Worm (Caenorhabditis elegans): ENCODE results near the gene clec-32.

clec-32 gene

DNA sequence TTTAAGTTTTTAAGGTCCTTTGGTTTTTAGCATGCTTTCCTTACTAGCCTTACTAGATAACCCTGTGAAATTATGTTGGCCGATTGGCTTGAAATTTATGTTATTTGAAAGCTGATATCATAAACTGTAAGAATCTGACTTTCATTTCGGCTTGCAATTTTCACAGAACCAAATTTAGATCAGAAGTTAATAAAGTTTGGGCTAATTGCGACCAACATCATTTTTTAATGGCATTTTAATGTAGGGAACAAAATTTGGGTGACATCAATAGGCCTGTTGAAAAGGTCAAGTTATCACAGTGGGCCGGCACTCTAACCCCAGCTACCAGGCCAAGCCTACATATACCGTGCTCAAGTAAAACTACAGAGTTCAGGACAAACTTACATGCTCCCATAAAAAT lies 30.3 kb downstream of the clec-32 start:
- no peak for TF ChIP-seq egl-43 (GFP tag; IDR thresholded peaks at IDR 0.05)
- no peak for TF ChIP-seq lin-13 (GFP tag; optimal IDR thresholded peaks at IDR 0.05)
- TF ChIP-seq ctbp-1 (GFP tag; IDR thresholded peaks at IDR 0.05): no peak
- no peak for TF ChIP-seq nhr-11 (tag; optimal IDR thresholded peaks at IDR 0.05)
- peak in 1 of 2 experiments; percentile 93 for TF ChIP-seq unc-62 (GFP tag; optimal IDR thresholded peaks at IDR 0.05 in 1 of 2)
- no peak for TF ChIP-seq unc-62 (tag; optimal IDR thresholded peaks at IDR 0.05)
- no peak for TF ChIP-seq nhr-237 (tag; optimal IDR thresholded peaks at IDR 0.05)
- TF ChIP-seq pqm-1 (tag; optimal IDR thresholded peaks at IDR 0.05): no peak
- TF ChIP-seq mxl-2 (GFP tag; conservative IDR thresholded peaks at IDR 0.05): no peak

DNA sequence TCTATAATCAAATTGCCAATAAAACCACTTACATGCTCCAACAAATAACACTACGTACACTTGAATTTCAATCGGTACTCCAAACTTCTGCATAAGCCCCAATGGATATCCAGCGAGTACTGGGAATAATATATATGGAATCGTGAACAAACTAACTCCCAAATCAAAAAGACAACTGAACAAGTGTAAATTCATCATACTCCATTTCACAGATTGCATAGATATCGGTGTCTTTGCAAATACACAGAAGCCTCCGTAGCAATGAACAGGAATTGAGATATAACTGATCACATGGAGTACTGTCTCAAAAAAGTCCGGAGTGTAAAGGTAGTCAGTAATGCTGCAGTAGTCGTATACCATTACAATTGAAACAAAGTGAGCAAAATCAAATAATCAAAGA lies 32.2 kb downstream of the clec-32 start, which contains the start of gene srh-214:
Gene srh-214, minus strand, starts transcription at position 360 of the 400 bp plus-strand sequence.
- no peak for TF ChIP-seq daf-19 (GFP tag; conservative IDR thresholded peaks at IDR 0.05)
- no peak for TF ChIP-seq arid-1 (GFP tag; conservative IDR thresholded peaks at IDR 0.05)
- peak; percentile 91 for TF ChIP-seq aha-1 (tag)

DNA sequence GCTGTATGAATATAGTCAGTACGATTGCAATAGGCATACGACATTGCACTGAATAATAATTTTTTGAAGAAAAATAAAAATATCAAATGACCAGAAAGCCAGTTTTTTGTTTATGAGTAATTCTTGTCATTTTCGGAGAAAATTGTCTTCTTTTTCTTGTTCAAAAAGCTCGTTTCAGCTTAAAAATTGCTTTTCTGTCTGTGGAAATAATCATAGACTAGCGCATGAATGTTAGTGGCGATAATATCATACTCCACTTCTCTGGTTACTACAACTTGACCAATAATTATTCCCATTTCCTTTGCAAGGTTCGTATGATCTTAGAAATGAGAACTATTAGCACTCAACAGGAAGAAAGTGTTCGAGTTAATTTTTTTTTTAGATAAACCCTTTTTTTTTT lies 34.1 kb downstream of the clec-32 start, which contains the start of gene srh-216:
Gene srh-216, minus strand, starts transcription at position 101 of the 400 bp plus-strand sequence.
- no peak for TF ChIP-seq daf-16 (GFP tag; optimal IDR thresholded peaks at IDR 0.05)
- no peak for TF ChIP-seq daf-16 (tag; optimal IDR thresholded peaks at IDR 0.05)
- TF ChIP-seq unc-130 (GFP tag; optimal IDR thresholded peaks at IDR 0.05): no peak
- no peak for TF ChIP-seq daf-8 (GFP tag; IDR thresholded peaks at IDR 0.05)
- no peak for TF ChIP-seq nhr-28 (tag; optimal IDR thresholded peaks at IDR 0.05)
- TF ChIP-seq sdz-12 (GFP tag; optimal IDR thresholded peaks at IDR 0.05): no peak
- no peak for TF ChIP-seq tag-97 (GFP tag; IDR thresholded peaks at IDR 0.05)
- no peak for TF ChIP-seq ZK337.2 (GFP tag; IDR thresholded peaks at IDR 0.05)
- no peak for TF ChIP-seq gei-8 (GFP tag; optimal IDR thresholded peaks at IDR 0.05)
- no peak for TF ChIP-seq dmd-9 (GFP tag; IDR thresholded peaks at IDR 0.05)
- no peak for TF ChIP-seq ztf-11 (tag; optimal IDR thresholded peaks at IDR 0.05)
- no peak for TF ChIP-seq lim-7 (GFP tag; IDR thresholded peaks at IDR 0.05)

DNA sequence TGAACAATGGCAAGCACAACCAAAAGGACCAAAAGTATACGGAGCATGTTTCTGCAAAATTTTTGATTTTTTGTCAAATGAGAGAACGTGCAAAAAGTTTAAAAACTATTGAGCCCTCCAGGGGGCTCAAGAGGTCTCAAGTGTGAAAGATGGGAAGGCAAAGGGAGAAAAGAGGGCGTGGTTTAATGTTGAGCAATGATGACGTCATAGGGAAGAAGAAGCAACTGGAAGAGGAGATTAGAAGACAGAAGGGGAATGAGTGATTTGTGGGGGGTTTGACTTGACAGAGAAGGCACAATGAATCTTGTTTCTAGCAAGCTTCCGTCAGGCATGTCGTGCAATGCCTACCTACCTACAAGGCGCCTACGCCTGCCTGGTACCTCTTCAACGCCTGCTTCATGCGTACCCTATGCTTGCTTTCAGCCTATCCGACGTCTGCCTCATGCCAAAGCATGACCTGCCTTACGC lies 40.3 kb downstream of the clec-32 start, which contains the start of gene T20B3.14:
Gene T20B3.14, minus strand, starts transcription at position 51 of the 468 bp plus-strand sequence.
- TF ChIP-seq hif-1 (tag; optimal IDR thresholded peaks at IDR 0.05) (peak in 1 of 2 experiments; percentile 35), ceh-20 (GFP tag; IDR thresholded peaks at IDR 0.05) (0 out of 2 replicates have a peak, but pooled peaks have one; percentile 46), mdt-29 (GFP tag; IDR thresholded peaks at IDR 0.05) (no peak), aha-1 (tag) (peak; percentile 63), ZK546.5 (tag; optimal IDR thresholded peaks at IDR 0.05) (no peak), unc-62 (GFP tag; optimal IDR thresholded peaks at IDR 0.05 in 1 of 2) (peak in 1 of 2 experiments; percentile 71), unc-62 (tag; optimal IDR thresholded peaks at IDR 0.05) (no peak), lin-15B (tag; optimal IDR thresholded peaks at IDR 0.05) (no peak), mxl-3 (GFP tag; optimal IDR thresholded peaks at IDR 0.05) (no peak), dve-1 (tag; optimal IDR thresholded peaks at IDR 0.05; ENCODE audit: insufficient read depth) (no peak), cey-2 (tag; optimal IDR thresholded peaks at IDR 0.05; ENCODE audit: borderline replicate concordance, insufficient read depth) (no peak)

DNA sequence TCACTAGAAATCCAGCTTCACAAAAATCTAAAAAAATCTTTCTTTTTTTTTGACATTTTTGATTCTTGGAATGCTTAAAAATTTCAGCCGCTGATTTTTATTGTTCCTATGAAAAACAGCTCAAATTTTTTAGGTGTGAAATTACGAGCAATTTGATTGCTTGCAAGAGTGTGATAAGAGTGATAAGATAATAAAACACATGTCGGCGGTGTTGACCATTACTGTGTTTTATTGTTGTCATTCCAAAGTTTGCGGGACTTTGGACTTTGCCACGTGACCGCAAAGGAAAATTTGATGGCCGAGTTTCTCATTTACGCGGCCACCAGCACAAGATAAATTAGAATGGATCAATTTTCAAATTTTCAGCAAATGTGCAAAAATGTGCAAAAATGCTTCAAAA lies 44.9 kb downstream of the clec-32 start:
- TF ChIP-seq spr-3 (GFP tag; optimal IDR thresholded peaks at IDR 0.05) (no peak), nhr-77 (tag; optimal IDR thresholded peaks at IDR 0.05) (peak; percentile 2), pha-4 (GFP tag; IDR thresholded peaks at IDR 0.05) (no peak), pha-4 (tag; optimal IDR thresholded peaks at IDR 0.05) (no peak), hlh-11 (tag; optimal IDR thresholded peaks at IDR 0.05) (peak; percentile 69), lin-29 (GFP tag; IDR thresholded peaks at IDR 0.05) (no peak), hlh-30 (tag; optimal IDR thresholded peaks at IDR 0.05; ENCODE audit: insufficient read depth) (peak; percentile 60), duxl-1 (tag; optimal IDR thresholded peaks at IDR 0.05; ENCODE audit: poor library complexity) (no peak), R02D3.7 (tag; optimal IDR thresholded peaks at IDR 0.05) (no peak), mxl-3 (GFP tag; optimal IDR thresholded peaks at IDR 0.05) (peak; percentile 9), dpl-1 (GFP tag; optimal IDR thresholded peaks at IDR 0.05) (no peak), lin-15B (tag; optimal IDR thresholded peaks at IDR 0.05) (no peak), lin-13 (GFP tag; optimal IDR thresholded peaks at IDR 0.05) (no peak), mes-2 (tag; optimal IDR thresholded peaks at IDR 0.05; ENCODE audit: poor library complexity, severe bottlenecking) (no peak), ceh-44 (GFP tag; IDR thresholded peaks at IDR 0.05) (no peak), ceh-20 (GFP tag; IDR thresholded peaks at IDR 0.05) (peak; percentile 51; the same call in 1 of the 2 replicates), Y105C5A.15 (GFP tag; IDR thresholded peaks at IDR 0.05) (no peak)
